Fruit fly (Drosophila melanogaster) whole organism, embryonic: Measurements from ENCODE around the gene CG34276.

Experiments
- BEAF-32 ChIP-seq: fragments of 200-800 bp; sonication (Bioruptor generic); optimal IDR thresholded peaks from 3 replicates; lab custom pipeline; 2017; ENCODE audit warnings: missing biosample characterization, missing genetic modification characterization, mild to moderate bottlenecking, moderate library complexity, missing genetic modification reagents
- CG11398 ChIP-seq: fragments of 200-800 bp; sonication (Bioruptor generic); optimal IDR thresholded peaks from 2 replicates; lab custom pipeline; 2016; ENCODE audit warnings: missing biosample characterization, missing genetic modification characterization
- CG11723 ChIP-seq: fragments of 200-800 bp; sonication (Bioruptor generic); optimal IDR thresholded peaks from 2 replicates; lab custom pipeline; 2017; ENCODE audit warnings: missing biosample characterization, mild to moderate bottlenecking, missing genetic modification characterization
- CG12391 ChIP-seq: fragments of 200-800 bp; sonication (Bioruptor generic); optimal IDR thresholded peaks from 3 replicates; lab custom pipeline; 2018; ENCODE audit warnings: missing biosample characterization, mild to moderate bottlenecking, missing genetic modification characterization, moderate library complexity
- CG12744 ChIP-seq: fragments of 200-800 bp; sonication (Bioruptor generic); optimal IDR thresholded peaks from 2 replicates; lab custom pipeline; 2016; ENCODE audit warnings: missing biosample characterization, missing genetic modification characterization
- CG12942 ChIP-seq: fragments of 200-800 bp; sonication (Bioruptor generic); optimal IDR thresholded peaks from 3 replicates; lab custom pipeline; 2016; ENCODE audit warnings: missing biosample characterization, missing genetic modification characterization
- CG13296 ChIP-seq: fragments of 200-800 bp; sonication (Bioruptor generic); optimal IDR thresholded peaks from 3 replicates; lab custom pipeline; 2018; ENCODE audit warnings: missing biosample characterization, mild to moderate bottlenecking, missing genetic modification characterization
- CG13894 ChIP-seq: fragments of 200-800 bp; sonication (Bioruptor generic); optimal IDR thresholded peaks from 3 replicates; lab custom pipeline; 2018; ENCODE audit warnings: missing biosample characterization, mild to moderate bottlenecking, missing genetic modification characterization, moderate library complexity
- CG14860 ChIP-seq: fragments of 200-800 bp; sonication (Bioruptor generic); IDR thresholded peaks from 3 replicates; pipeline ENCODE4 v1.3.6; 2022; ENCODE audit warnings: missing biosample characterization, missing genetic modification characterization; ENCODE audit not compliant: partially characterized antibody
- CG1529 ChIP-seq: fragments of 200-800 bp; sonication (Bioruptor generic); optimal IDR thresholded peaks from 3 replicates; lab custom pipeline; 2018; ENCODE audit warnings: missing biosample characterization, missing genetic modification characterization
- CG15514 ChIP-seq: fragments of 200-800 bp; sonication (Bioruptor generic); optimal IDR thresholded peaks from 3 replicates; lab custom pipeline; 2017; ENCODE audit warnings: missing biosample characterization, missing genetic modification characterization, mild to moderate bottlenecking, moderate library complexity, missing genetic modification reagents
- CG1603 ChIP-seq: fragments of 200-800 bp; sonication (Bioruptor generic); optimal IDR thresholded peaks from 2 replicates; lab custom pipeline; 2019; ENCODE audit warnings: missing biosample characterization, mild to moderate bottlenecking, missing genetic modification characterization, moderate library complexity
- CG17186 ChIP-seq: fragments of 200-800 bp; sonication (Bioruptor generic); optimal IDR thresholded peaks from 3 replicates; lab custom pipeline; 2017; ENCODE audit warnings: missing biosample characterization, missing genetic modification reagents, missing genetic modification characterization
- CG17802 ChIP-seq: fragments of 200-800 bp; sonication (Bioruptor generic); optimal IDR thresholded peaks from 2 replicates; lab custom pipeline; 2018; ENCODE audit warnings: missing biosample characterization, mild to moderate bottlenecking, missing genetic modification characterization, moderate library complexity
- CG2129 ChIP-seq: fragments of 200-800 bp; sonication (Bioruptor generic); IDR thresholded peaks from 2 replicates; pipeline ENCODE4 v1.3.6; 2022; ENCODE audit warnings: missing biosample characterization, missing genetic modification characterization; ENCODE audit not compliant: partially characterized antibody
- CG31441 ChIP-seq: fragments of 200-800 bp; sonication (Bioruptor generic); IDR thresholded peaks from 2 replicates; pipeline ENCODE4 v1.3.6; 2022; ENCODE audit warnings: missing biosample characterization, missing genetic modification characterization
- CG34422 ChIP-seq: fragments of 200-800 bp; sonication (Bioruptor generic); IDR thresholded peaks from 3 replicates; pipeline ENCODE4 v1.3.6; 2022; ENCODE audit warnings: missing biosample characterization, missing genetic modification characterization
- CG4820 ChIP-seq: fragments of 200-800 bp; sonication (Bioruptor generic); optimal IDR thresholded peaks from 3 replicates; lab custom pipeline; 2016; ENCODE audit warnings: missing biosample characterization, missing genetic modification characterization
- CG7556 ChIP-seq: fragments of 200-800 bp; sonication (Bioruptor generic); optimal IDR thresholded peaks from 2 replicates; lab custom pipeline; 2017; ENCODE audit warnings: missing biosample characterization, mild to moderate bottlenecking, missing genetic modification characterization
- CG9609 ChIP-seq: fragments of 200-800 bp; sonication (Bioruptor generic); optimal IDR thresholded peaks from 3 replicates; lab custom pipeline; 2016; ENCODE audit warnings: missing biosample characterization, missing genetic modification characterization
- CG9932 ChIP-seq: fragments of 200-800 bp; sonication (Bioruptor generic); IDR thresholded peaks from 2 replicates; pipeline ENCODE4 v1.3.6; 2022; ENCODE audit warnings: missing biosample characterization, missing genetic modification characterization
- Chrac-16 ChIP-seq: fragments of 200-800 bp; sonication (Bioruptor generic); optimal IDR thresholded peaks from 3 replicates; lab custom pipeline; 2016; ENCODE audit warnings: missing biosample characterization, missing genetic modification characterization
- Drgx ChIP-seq: fragments of 200-800 bp; sonication (Bioruptor generic); IDR thresholded peaks from 2 replicates; pipeline ENCODE4 v1.3.6; 2022; ENCODE audit warnings: missing biosample characterization, missing genetic modification characterization
- Ets97D ChIP-seq: fragments of 200-800 bp; sonication (Bioruptor generic); optimal IDR thresholded peaks from 3 replicates; lab custom pipeline; 2016; ENCODE audit warnings: missing biosample characterization, missing genetic modification characterization
- Fer2 ChIP-seq: fragments of 200-800 bp; sonication (Bioruptor generic); optimal IDR thresholded peaks from 2 replicates; lab custom pipeline; 2018; ENCODE audit warnings: missing biosample characterization, mild to moderate bottlenecking, missing genetic modification characterization, moderate library complexity
- HHEX ChIP-seq: fragments of 200-800 bp; sonication (Bioruptor generic); optimal IDR thresholded peaks from 3 replicates; lab custom pipeline; 2017; ENCODE audit warnings: missing biosample characterization, mild to moderate bottlenecking, missing genetic modification characterization, missing genetic modification reagents
- Hr78 ChIP-seq, 2 experiments: fragments of 200-800 bp in 1 of 2; fragments of >200 bp in 1 of 2; sonication (Bioruptor generic) in 1 of 2; optimal IDR thresholded peaks; 2 replicates each; lab custom pipeline; 2017 to 2019; ENCODE audit warnings: missing biosample characterization in 2 of 2, missing genetic modification characterization in 2 of 2, mild to moderate bottlenecking in 1 of 2, moderate library complexity in 1 of 2
- Med ChIP-seq: fragments of 200-800 bp; sonication (Bioruptor generic); peaks from one replicate; lab custom pipeline; 2016; ENCODE audit warnings: missing biosample characterization, missing genetic modification characterization, mild to moderate bottlenecking, inconsistent platforms, moderate library complexity
- amos ChIP-seq: fragments of 200-800 bp; sonication (Bioruptor generic); IDR thresholded peaks from 2 replicates; pipeline ENCODE4 v1.3.6; 2022; ENCODE audit warnings: missing biosample characterization, missing genetic modification characterization; ENCODE audit not compliant: partially characterized antibody
- bigmax ChIP-seq: fragments of 200-800 bp; sonication (Bioruptor generic); optimal IDR thresholded peaks from 2 replicates; lab custom pipeline; 2018; ENCODE audit warnings: missing biosample characterization, mild to moderate bottlenecking, missing genetic modification characterization
- br ChIP-seq: fragments of >200 bp; optimal IDR thresholded peaks from 2 replicates; lab custom pipeline; 2017
- chif ChIP-seq, 2 experiments: fragments of 200-800 bp; sonication (Bioruptor generic); optimal IDR thresholded peaks; 3 replicates each; lab custom pipeline; 2016; ENCODE audit warnings: missing biosample characterization in 2 of 2, missing genetic modification characterization in 2 of 2
- chn ChIP-seq: fragments of 200-800 bp; sonication (Bioruptor generic); optimal IDR thresholded peaks from 2 replicates; lab custom pipeline; 2016; ENCODE audit warnings: missing biosample characterization, missing genetic modification characterization
- crc ChIP-seq: fragments of 200-800 bp; sonication (Bioruptor generic); optimal IDR thresholded peaks from 2 replicates; lab custom pipeline; 2016; ENCODE audit warnings: missing biosample characterization, missing genetic modification characterization
- da ChIP-seq: fragments of 200-800 bp; sonication (Bioruptor generic); optimal IDR thresholded peaks from 2 replicates; lab custom pipeline; 2016; ENCODE audit warnings: missing biosample characterization, missing genetic modification characterization
- gce ChIP-seq: fragments of 200-800 bp; sonication (Bioruptor generic); IDR thresholded peaks from 3 replicates; pipeline ENCODE4 v1.3.6; 2022; ENCODE audit warnings: missing biosample characterization, missing genetic modification characterization
- gcm2 ChIP-seq: fragments of 200-800 bp; sonication (Bioruptor generic); optimal IDR thresholded peaks from 2 replicates; lab custom pipeline; 2016; ENCODE audit warnings: missing biosample characterization, missing genetic modification characterization
- gt ChIP-seq: fragments of 200-800 bp; sonication (Bioruptor generic); IDR thresholded peaks from 2 replicates; pipeline ENCODE4 v1.3.6; 2022; ENCODE audit warnings: missing biosample characterization, missing genetic modification characterization
- jumu ChIP-seq: fragments of 200-800 bp; sonication (Bioruptor generic); optimal IDR thresholded peaks from 3 replicates; lab custom pipeline; 2016; ENCODE audit warnings: missing biosample characterization, missing genetic modification characterization
- kay ChIP-seq: fragments of 200-800 bp; sonication (Bioruptor generic); optimal IDR thresholded peaks from 2 replicates; lab custom pipeline; 2016; ENCODE audit warnings: missing biosample characterization, missing genetic modification characterization
- ken ChIP-seq: fragments of 200-800 bp; sonication (Bioruptor generic); IDR thresholded peaks from 3 replicates; pipeline ENCODE4 v1.3.6; 2022; ENCODE audit warnings: missing biosample characterization, missing genetic modification characterization
- nerfin-2 ChIP-seq: fragments of 200-800 bp; sonication (Bioruptor generic); IDR thresholded peaks from 2 replicates; pipeline ENCODE4 v1.3.6; 2022; ENCODE audit warnings: missing biosample characterization, missing genetic modification characterization; ENCODE audit not compliant: partially characterized antibody
- oc ChIP-seq: fragments of 200-800 bp; sonication (Bioruptor generic); optimal IDR thresholded peaks from 2 replicates; lab custom pipeline; 2018; ENCODE audit warnings: missing biosample characterization, mild to moderate bottlenecking, missing genetic modification characterization, moderate library complexity
- pita ChIP-seq: fragments of 200-800 bp; sonication (Bioruptor generic); optimal IDR thresholded peaks from 2 replicates; lab custom pipeline; 2017; ENCODE audit warnings: missing biosample characterization, mild to moderate bottlenecking, missing genetic modification characterization
- prd ChIP-seq, 3 experiments: fragments of >200 bp in 2 of 3; fragments of 200-800 bp in 1 of 3; sonication (Bioruptor generic) in 1 of 3; optimal IDR thresholded peaks in 2 of 3; IDR thresholded peaks in 1 of 3; 2 replicates in 2 of 3; 3 replicates in 1 of 3; pipeline versions ENCODE4 v1.3.6 to Lab custom; 2017 to 2022; ENCODE audit warnings: missing biosample characterization in 1 of 3, missing genetic modification characterization in 1 of 3
- ro ChIP-seq: fragments of 200-800 bp; sonication (Bioruptor generic); IDR thresholded peaks from 2 replicates; pipeline ENCODE4 v1.3.6; 2022; ENCODE audit warnings: missing biosample characterization, missing genetic modification characterization
- run ChIP-seq: fragments of 200-800 bp; sonication (Bioruptor generic); optimal IDR thresholded peaks from 3 replicates; lab custom pipeline; 2018; ENCODE audit warnings: missing biosample characterization, mild to moderate bottlenecking, missing genetic modification characterization
- slp2 ChIP-seq: fragments of 200-800 bp; sonication (Bioruptor generic); optimal IDR thresholded peaks from 2 replicates; lab custom pipeline; 2016; ENCODE audit warnings: missing biosample characterization, missing genetic modification characterization
- trh ChIP-seq: fragments of 200-800 bp; sonication (Bioruptor generic); optimal IDR thresholded peaks from 2 replicates; lab custom pipeline; 2016; ENCODE audit warnings: missing biosample characterization, missing genetic modification characterization
- wdn ChIP-seq: fragments of 200-800 bp; sonication (Bioruptor generic); IDR thresholded peaks from 2 replicates; pipeline ENCODE4 v1.3.6; 2022; ENCODE audit warnings: missing biosample characterization, missing genetic modification characterization

The CG34276 gene

DNA sequence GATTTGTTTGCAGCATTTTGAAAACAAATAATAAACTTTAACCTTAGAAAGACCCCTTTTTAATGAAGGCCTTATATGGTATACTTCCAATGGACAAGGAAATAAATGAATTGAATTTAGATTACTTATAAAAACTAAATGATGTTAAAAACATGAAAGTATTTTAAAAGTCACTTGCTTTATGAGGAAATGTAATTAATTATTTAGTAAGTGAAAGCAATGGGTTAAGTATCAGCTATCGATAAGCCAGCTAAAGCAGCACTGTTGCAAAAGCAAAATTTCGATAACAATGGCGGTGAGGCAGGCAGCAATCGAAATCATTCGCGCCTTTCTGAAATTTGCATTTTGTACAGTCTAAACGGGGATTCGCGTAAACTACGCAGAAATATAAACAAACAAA, 39.7 kb downstream of the CG34276 start, which contains the start of the genes CG32856 and Rbf2 (continued):
- peak; percentile 80 for TF ChIP-seq chn (GFP tag; lab: Kevin White, UChicago)
- peak; percentile 70 for TF ChIP-seq crc (GFP tag; lab: Kevin White, UChicago)
- TF ChIP-seq CG31441 (GFP tag; lab: Robert Waterston, UW) = 0 out of 2 replicates have a peak, but pooled peaks have one; percentile 20
- peak; percentile 74 for TF ChIP-seq CG7556 (GFP tag; lab: Kevin White, UChicago)
- peak; percentile 84 for TF ChIP-seq CG14860 (GFP tag; lab: Robert Waterston, UW)
- peak; percentile 42 for TF ChIP-seq da (GFP tag; lab: Kevin White, UChicago)
- TF ChIP-seq CG1603 (tag; lab: Kevin White, UChicago) = peak; percentile 87
- peak; percentile 78 for TF ChIP-seq CG12744 (GFP tag; lab: Kevin White, UChicago)
- TF ChIP-seq kay (GFP tag; lab: Kevin White, UChicago) = peak; percentile 39
- peak; percentile 75 for TF ChIP-seq amos (GFP tag; lab: Robert Waterston, UW)
- peak; percentile 77 for TF ChIP-seq CG17802
- peak; percentile 79 for TF ChIP-seq BEAF-32 (GFP tag; lab: Kevin White, UChicago)
- peak; percentile 59 for TF ChIP-seq CG15514 (GFP tag; lab: Kevin White, UChicago)
- peak; percentile 95 for TF ChIP-seq Med (GFP tag; lab: Kevin White, UChicago)
- TF ChIP-seq prd (optimal IDR thresholded peaks at IDR 0.05; lab: Kevin White, UChicago) = no peak
- TF ChIP-seq prd (GFP tag; IDR thresholded peaks at IDR 0.05; lab: Robert Waterston, UW) = no peak; the same call in 1 of the 3 replicates
- TF ChIP-seq Fer2 = peak; percentile 60
- peak; percentile 70 for TF ChIP-seq wdn
- peak; percentile 43 for TF ChIP-seq CG11723 (GFP tag; lab: Kevin White, UChicago)
- peak; percentile 41 for TF ChIP-seq CG2129
- TF ChIP-seq CG12391 = peak; percentile 92
- no peak for TF ChIP-seq Hr78 (GFP tag; optimal IDR thresholded peaks at IDR 0.05; lab: Kevin White, UChicago)
- peak; percentile 64 for TF ChIP-seq run (tag; lab: Kevin White, UChicago)
- TF ChIP-seq chif (GFP tag; optimal IDR thresholded peaks at IDR 0.05; lab: Kevin White, UChicago) = peak in 1 of 2 experiments; percentile 69
- peak; percentile 86 for TF ChIP-seq Chrac-16 (GFP tag; lab: Kevin White, UChicago)
- no peak for TF ChIP-seq pita (GFP tag; lab: Kevin White, UChicago)
- peak; percentile 90 for TF ChIP-seq Ets97D (GFP tag; lab: Kevin White, UChicago)
- TF ChIP-seq CG11398 = peak; percentile 60
- TF ChIP-seq bigmax = peak; percentile 43
- no peak for TF ChIP-seq jumu
- TF ChIP-seq oc (tag; lab: Kevin White, UChicago) = no peak
- peak; percentile 66 for TF ChIP-seq slp2 (GFP tag; lab: Kevin White, UChicago)
- no peak for TF ChIP-seq ro (GFP tag; lab: Robert Waterston, UW)
- TF ChIP-seq gt (GFP tag; lab: Robert Waterston, UW) = no peak
- TF ChIP-seq ken = no peak; the same call in 1 of the 3 replicates
- TF ChIP-seq CG13296 (GFP tag; lab: Kevin White, UChicago) = peak; percentile 76
- peak; percentile 11 for TF ChIP-seq trh (GFP tag; lab: Kevin White, UChicago)
- TF ChIP-seq gce (GFP tag; lab: Robert Waterston, UW) = no peak
- no peak for TF ChIP-seq CG1529 (GFP tag; lab: Kevin White, UChicago)
- peak; percentile 82 for TF ChIP-seq CG13894 (tag; lab: Kevin White, UChicago)
- TF ChIP-seq gcm2 (GFP tag; lab: Kevin White, UChicago) = no peak
- TF ChIP-seq br (lab: Kevin White, UChicago) = no peak
- TF ChIP-seq CG9932 (GFP tag; lab: Robert Waterston, UW) = peak; percentile 94
- no peak for TF ChIP-seq Drgx (GFP tag; lab: Robert Waterston, UW)
- peak; percentile 34; the same call in 1 of the 3 replicates for TF ChIP-seq CG34422 (GFP tag; lab: Robert Waterston, UW)
- no peak for TF ChIP-seq HHEX
- peak; percentile 14 for TF ChIP-seq CG17186 (GFP tag; lab: Kevin White, UChicago)
- TF ChIP-seq CG9609 (GFP tag; lab: Kevin White, UChicago) = peak; percentile 68
- TF ChIP-seq nerfin-2 (GFP tag; lab: Robert Waterston, UW) = peak; percentile 93
- no peak for TF ChIP-seq CG4820 (GFP tag; lab: Kevin White, UChicago)
- peak; percentile 80 for TF ChIP-seq CG12942 (GFP tag; lab: Kevin White, UChicago)
